Worm (Caenorhabditis elegans): ENCODE measurements around the gene nhr-132.
A peak's percentile ranks its signal among the peaks of the same experiment; 100 is the strongest.

DNA sequence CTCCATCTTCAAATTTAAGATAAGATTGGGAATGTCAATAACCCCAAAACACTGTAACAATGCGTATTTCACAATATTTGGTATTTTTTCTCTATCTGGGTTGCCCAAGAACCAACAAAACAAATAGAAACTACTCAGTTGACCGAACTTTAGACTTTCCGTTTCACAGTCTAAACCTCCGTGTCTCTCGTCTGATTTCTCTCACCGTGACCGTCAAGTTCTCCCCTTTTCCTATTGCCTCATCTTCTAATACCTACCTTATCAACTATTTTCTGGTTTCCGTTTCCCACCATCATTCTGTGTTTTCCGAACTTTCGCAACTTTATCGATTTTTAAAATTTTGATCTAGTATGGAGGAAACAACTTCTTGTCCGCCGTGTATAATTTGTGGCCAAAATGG lies 40.0 kb upstream of the nhr-132 start, which contains the start of gene nhr-131:
- TF ChIP-seq elt-3 (tag; optimal IDR thresholded peaks at IDR 0.05) (peak in 2 of 3 experiments; percentile 33 to 43), unc-39 (tag; optimal IDR thresholded peaks at IDR 0.05) (no peak), ceh-9 (tag; optimal IDR thresholded peaks at IDR 0.05) (no peak), mdl-1 (tag; optimal IDR thresholded peaks at IDR 0.05) (no peak), ceh-16 (tag; optimal IDR thresholded peaks at IDR 0.05) (no peak)

Measured in whole organism, L3 larva.